Fruit fly (Drosophila melanogaster) whole organism, prepupa: ENCODE data around the gene CG2983.

Experiments used
- CG11294 ChIP-seq: fragments of 200-800 bp; sonication (Bioruptor generic); IDR thresholded peaks from 2 replicates; pipeline ENCODE4 v1.3.6; 2022; ENCODE audit warnings: missing biosample characterization, missing genetic modification characterization
- CG16779 ChIP-seq: fragments of 200-800 bp; sonication (Bioruptor generic); optimal IDR thresholded peaks from 3 replicates; lab custom pipeline; 2017; ENCODE audit warnings: missing biosample characterization, mild to moderate bottlenecking, missing genetic modification characterization
- CG3919 ChIP-seq: fragments of 200-800 bp; sonication (Bioruptor generic); optimal IDR thresholded peaks from 3 replicates; lab custom pipeline; 2016; ENCODE audit warnings: missing biosample characterization, missing genetic modification characterization
- CG6792 ChIP-seq: fragments of 200-800 bp; sonication (Bioruptor generic); optimal IDR thresholded peaks from 3 replicates; lab custom pipeline; 2016; ENCODE audit warnings: missing biosample characterization, missing genetic modification characterization
- Eip78C ChIP-seq: fragments of 200-800 bp; sonication (Bioruptor generic); peaks from one replicate; lab custom pipeline; 2016; ENCODE audit warnings: missing biosample characterization, missing genetic modification characterization
- Gug ChIP-seq: fragments of 200-800 bp; sonication (Bioruptor generic); IDR thresholded peaks from 2 replicates; pipeline ENCODE4 v1.3.6; 2022; ENCODE audit warnings: missing biosample characterization, missing genetic modification characterization
- Lpt ChIP-seq: fragments of 200-800 bp; sonication (Bioruptor generic); optimal IDR thresholded peaks from 3 replicates; lab custom pipeline; 2016; ENCODE audit warnings: missing biosample characterization, missing genetic modification characterization
- Sox14 ChIP-seq: fragments of 200-800 bp; sonication (Bioruptor generic); optimal IDR thresholded peaks from 3 replicates; lab custom pipeline; 2016; ENCODE audit warnings: missing biosample characterization, missing genetic modification characterization
- net ChIP-seq: fragments of 200-800 bp; sonication (Bioruptor generic); optimal IDR thresholded peaks from 3 replicates; lab custom pipeline; 2016; ENCODE audit warnings: missing biosample characterization, missing genetic modification characterization

DNA sequence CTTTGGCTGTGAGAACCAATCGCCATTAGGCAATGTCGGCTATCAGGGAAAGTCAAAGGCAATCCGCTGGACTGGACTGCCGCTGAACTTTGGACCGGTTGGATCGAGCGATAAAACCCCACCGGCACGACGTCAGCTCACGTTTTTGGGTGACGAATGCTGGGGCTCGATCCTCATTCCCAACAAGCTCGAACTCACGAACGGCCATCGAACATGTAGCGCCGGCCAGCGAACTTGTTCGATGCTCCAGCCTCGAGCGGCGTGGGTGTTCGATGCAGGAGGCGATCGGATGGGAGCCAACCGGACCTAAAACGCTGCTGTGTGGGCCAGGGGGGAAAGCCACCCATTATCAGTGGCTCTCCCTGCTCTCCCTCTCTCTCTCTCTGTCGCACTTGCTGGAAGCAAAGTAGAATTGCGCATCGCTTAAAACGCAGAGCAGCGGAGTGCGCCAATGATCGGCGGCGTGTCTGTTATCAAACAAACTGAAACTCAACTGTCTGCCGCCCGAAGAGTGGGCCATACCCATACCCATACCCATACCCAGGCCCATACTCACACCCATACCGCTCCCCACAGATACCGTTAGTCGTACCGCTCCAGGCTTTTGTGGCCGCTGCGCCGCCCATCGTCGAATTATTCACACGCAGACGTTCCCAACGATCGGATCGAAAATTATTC is 42.7 kb upstream of the CG2983 start, which contains the start of gene daw:
- peak; percentile 38 for TF ChIP-seq Sox14 (GFP tag; lab: Kevin White, UChicago)
- no peak for TF ChIP-seq Gug (GFP tag; lab: Robert Waterston, UW)
- TF ChIP-seq net (GFP tag; lab: Kevin White, UChicago) = peak; percentile 79
- TF ChIP-seq CG16779 (tag; lab: Kevin White, UChicago) = peak; percentile 76
- peak; percentile 6 for TF ChIP-seq Lpt (GFP tag; lab: Kevin White, UChicago)
- peak; percentile 76 for TF ChIP-seq Eip78C (GFP tag; lab: Kevin White, UChicago)
- TF ChIP-seq CG6792 = no peak
- peak; percentile 72 for TF ChIP-seq CG3919 (GFP tag; lab: Kevin White, UChicago)
- no peak for TF ChIP-seq CG11294 (GFP tag; lab: Robert Waterston, UW)
